Fruit fly (Drosophila melanogaster): ENCODE measurements around the gene CG3558.

dm6 chr2L:3011484-3011883 lies 18.8 kb downstream of the CG3558 start:
- TF ChIP-seq pan (optimal IDR thresholded peaks at IDR 0.05) (no peak), psq (optimal IDR thresholded peaks at IDR 0.05) (no peak), CG8478 (optimal IDR thresholded peaks at IDR 0.05) (no peak), usp (GFP tag; optimal IDR thresholded peaks at IDR 0.05) (no peak), EcR (GFP tag; optimal IDR thresholded peaks at IDR 0.05) (no peak), Dll (optimal IDR thresholded peaks at IDR 0.05) (no peak)

Measured in whole organism.